Worm (Caenorhabditis elegans): ENCODE data around the gene grl-30.

ce11 chrV:3581643-3582042 is 25.6 kb downstream of the grl-30 start:
- TF ChIP-seq pes-1 (GFP tag; IDR thresholded peaks at IDR 0.05) (no peak), ama-1 (optimal IDR thresholded peaks at IDR 0.05) (no peak), tbx-11 (GFP tag; IDR thresholded peaks at IDR 0.05) (no peak), F13C5.2 (tag; optimal IDR thresholded peaks at IDR 0.05) (no peak), ceh-36 (tag; optimal IDR thresholded peaks at IDR 0.05) (no peak), aly-1 (tag; optimal IDR thresholded peaks at IDR 0.05) (no peak), B0310.2 (tag; optimal IDR thresholded peaks at IDR 0.05) (no peak), ets-7 (tag; optimal IDR thresholded peaks at IDR 0.05) (no peak), flt-1 (GFP tag; IDR thresholded peaks at IDR 0.05) (no peak), sea-1 (GFP tag; conservative IDR thresholded peaks at IDR 0.05) (no peak), hmbx-1 (tag; optimal IDR thresholded peaks at IDR 0.05) (no peak), scrt-1 (GFP tag; IDR thresholded peaks at IDR 0.05) (no peak), tra-4 (tag; optimal IDR thresholded peaks at IDR 0.05) (no peak), hmg-4 (GFP tag; optimal IDR thresholded peaks at IDR 0.05) (no peak)
